Worm (Caenorhabditis elegans) whole organism, L4 larva: ENCODE results near the gene C07A9.9.

Source experiments
- F10B5.3 ChIP-seq: sonication (generic microtip); optimal IDR thresholded peaks from 2 replicates; lab custom pipeline; 2016; ENCODE audit warnings: mild to moderate bottlenecking, missing genetic modification characterization, missing compliant biosample characterization
- F37D6.2 ChIP-seq: sonication (generic microtip); optimal IDR thresholded peaks from 2 replicates; lab custom pipeline; 2016; ENCODE audit warnings: mild to moderate bottlenecking, missing genetic modification characterization, missing compliant biosample characterization
- F44E2.7 ChIP-seq: fragments of 200-800 bp; sonication (Bioruptor generic); IDR thresholded peaks from 2 replicates; pipeline ENCODE4 v2.1.2; 2022; ENCODE audit warnings: missing genetic modification characterization, missing compliant biosample characterization
- T26A8.4 ChIP-seq: fragments of 200-800 bp; sonication (Bioruptor generic); IDR thresholded peaks from 2 replicates; pipeline ENCODE4 v1.3.6; 2022; ENCODE audit warnings: missing genetic modification characterization, missing compliant biosample characterization
- ZK546.5 ChIP-seq, 2 experiments: sonication (generic microtip); optimal IDR thresholded peaks; 2 replicates each; lab custom pipeline; 2017; ENCODE audit warnings: missing biosample characterization in 2 of 2, missing genetic modification characterization in 2 of 2
- aha-1 ChIP-seq: fragments of 150-350 bp; peaks from one replicate; lab custom pipeline; 2014; ENCODE audit warnings: missing biosample characterization, missing genetic modification characterization
- ama-1 ChIP-seq: fragments of 150-350 bp; optimal IDR thresholded peaks from 2 replicates; lab custom pipeline; 2014; ENCODE audit warnings: inconsistent platforms, mixed read lengths
- ceh-44 ChIP-seq: fragments of 200-800 bp; sonication (Bioruptor generic); IDR thresholded peaks from 2 replicates; pipeline ENCODE4 v1.3.6; 2022; ENCODE audit warnings: missing genetic modification reagents, missing genetic modification characterization, missing compliant biosample characterization
- ceh-62 ChIP-seq: sonication (generic microtip); optimal IDR thresholded peaks from 2 replicates; lab custom pipeline; 2017; ENCODE audit warnings: missing biosample characterization, missing genetic modification characterization
- ceh-82 ChIP-seq: sonication (generic microtip); optimal IDR thresholded peaks from 2 replicates; lab custom pipeline; 2017; ENCODE audit warnings: missing biosample characterization, missing genetic modification characterization
- cey-2 ChIP-seq: sonication (generic microtip); optimal IDR thresholded peaks from 3 replicates; lab custom pipeline; 2017; ENCODE audit warnings: missing genetic modification characterization, mild to moderate bottlenecking, missing compliant biosample characterization, antibody characterized with exemption, borderline replicate concordance; ENCODE audit not compliant: insufficient read depth
- ctbp-1 ChIP-seq: fragments of 200-800 bp; sonication (Bioruptor generic); IDR thresholded peaks from 2 replicates; pipeline ENCODE4 v1.3.6; 2022; ENCODE audit warnings: missing genetic modification reagents, missing genetic modification characterization, missing compliant biosample characterization
- daf-16 ChIP-seq, 3 experiments: sonication (generic microtip); optimal IDR thresholded peaks; 2 replicates each; lab custom pipeline; 2016 to 2017; ENCODE audit warnings: missing genetic modification characterization in 3 of 3, missing genetic modification reagents in 3 of 3, mild to moderate bottlenecking in 2 of 3, missing compliant biosample characterization in 2 of 3, missing biosample characterization in 1 of 3, moderate library complexity in 1 of 3
- daf-19 ChIP-seq: fragments of 200-800 bp; sonication (Bioruptor generic); conservative IDR thresholded peaks from 2 replicates; pipeline ENCODE4 v1.3.6; 2022; ENCODE audit warnings: missing genetic modification characterization, missing compliant biosample characterization
- dmd-9 ChIP-seq: fragments of 200-800 bp; sonication (Bioruptor generic); IDR thresholded peaks from 2 replicates; pipeline ENCODE4 v1.3.6; 2022; ENCODE audit warnings: missing genetic modification reagents, missing genetic modification characterization, missing compliant biosample characterization
- egl-27 ChIP-seq: sonication (generic microtip); optimal IDR thresholded peaks from 3 replicates; lab custom pipeline; 2017; ENCODE audit warnings: missing biosample characterization, missing genetic modification reagents, missing genetic modification characterization
- fos-1 ChIP-seq: fragments of 150-350 bp; optimal IDR thresholded peaks from 2 replicates; lab custom pipeline; 2014; ENCODE audit warnings: missing biosample characterization, missing genetic modification characterization
- hlh-11 ChIP-seq: fragments of 200-800 bp; sonication (Bioruptor generic); optimal IDR thresholded peaks from 2 replicates; lab custom pipeline; 2018; ENCODE audit warnings: mild to moderate bottlenecking, missing genetic modification characterization, missing compliant biosample characterization
- hlh-30 ChIP-seq: sonication (generic microtip); optimal IDR thresholded peaks from 2 replicates; lab custom pipeline; 2017; ENCODE audit warnings: antibody characterized with exemption, mild to moderate bottlenecking, missing genetic modification characterization, missing compliant biosample characterization; ENCODE audit not compliant: insufficient read depth
- lim-7 ChIP-seq: fragments of 200-800 bp; sonication (Bioruptor generic); IDR thresholded peaks from 2 replicates; pipeline ENCODE4 v1.3.6; 2022; ENCODE audit warnings: missing genetic modification characterization, missing compliant biosample characterization
- lin-1 ChIP-seq: fragments of 200-800 bp; sonication (Bioruptor generic); IDR thresholded peaks from 2 replicates; pipeline ENCODE4 v1.3.6; 2022; ENCODE audit warnings: missing genetic modification reagents, missing genetic modification characterization, missing compliant biosample characterization
- lin-13 ChIP-seq: fragments of 150-350 bp; optimal IDR thresholded peaks from 2 replicates; lab custom pipeline; 2014; ENCODE audit warnings: missing biosample characterization, missing genetic modification reagents, missing genetic modification characterization
- lin-38 ChIP-seq: fragments of 200-800 bp; sonication (Bioruptor generic); IDR thresholded peaks from 2 replicates; pipeline ENCODE4 v1.3.6; 2022; ENCODE audit warnings: missing genetic modification reagents, missing genetic modification characterization, missing compliant biosample characterization
- lin-39 ChIP-seq: fragments of 150-350 bp; optimal IDR thresholded peaks from 2 replicates; lab custom pipeline; 2014; ENCODE audit warnings: missing biosample characterization, missing genetic modification reagents, missing genetic modification characterization
- lir-3 ChIP-seq: sonication (generic microtip); optimal IDR thresholded peaks from 2 replicates; lab custom pipeline; 2016; ENCODE audit warnings: mild to moderate bottlenecking, missing genetic modification characterization, missing compliant biosample characterization
- lsy-2 ChIP-seq, 2 experiments: fragments of 150-350 bp in 1 of 2; sonication (generic microtip) in 1 of 2; optimal IDR thresholded peaks; 2 replicates each; lab custom pipeline; 2014 to 2017; ENCODE audit warnings: missing biosample characterization in 2 of 2, missing genetic modification characterization in 2 of 2
- madf-9 ChIP-seq: fragments of 200-800 bp; sonication (Bioruptor generic); conservative IDR thresholded peaks from 2 replicates; pipeline ENCODE4 v1.3.6; 2022; ENCODE audit warnings: missing genetic modification reagents, missing genetic modification characterization, missing compliant biosample characterization
- mdl-1 ChIP-seq, 2 experiments: fragments of 150-350 bp in 1 of 2; sonication (generic microtip) in 1 of 2; optimal IDR thresholded peaks; 2 replicates each; lab custom pipeline; 2014 to 2017; ENCODE audit warnings: missing biosample characterization in 2 of 2, missing genetic modification characterization in 2 of 2
- mdt-29 ChIP-seq: fragments of 200-800 bp; sonication (Bioruptor generic); IDR thresholded peaks from 2 replicates; pipeline ENCODE4 v1.3.6; 2022; ENCODE audit warnings: missing genetic modification reagents, missing genetic modification characterization, missing compliant biosample characterization
- mep-1 ChIP-seq: fragments of 150-350 bp; sonication (generic microtip); optimal IDR thresholded peaks from 3 replicates; lab custom pipeline; 2014; ENCODE audit warnings: missing biosample characterization, missing genetic modification characterization
- nhr-102 ChIP-seq: sonication (generic microtip); optimal IDR thresholded peaks from 2 replicates; lab custom pipeline; 2016; ENCODE audit warnings: mild to moderate bottlenecking, missing genetic modification characterization, moderate library complexity, missing compliant biosample characterization
- nhr-111 ChIP-seq: fragments of 200-800 bp; sonication (Bioruptor generic); optimal IDR thresholded peaks from 2 replicates; lab custom pipeline; 2018; ENCODE audit warnings: mild to moderate bottlenecking, missing genetic modification characterization, missing compliant biosample characterization
- nhr-237 ChIP-seq: sonication (generic microtip); optimal IDR thresholded peaks from 2 replicates; lab custom pipeline; 2017; ENCODE audit warnings: missing biosample characterization, missing genetic modification characterization
- nhr-28 ChIP-seq: fragments of 150-350 bp; optimal IDR thresholded peaks from 2 replicates; lab custom pipeline; 2014; ENCODE audit warnings: missing biosample characterization, missing genetic modification characterization
- nhr-41 ChIP-seq: fragments of 200-800 bp; sonication (Bioruptor generic); IDR thresholded peaks from 2 replicates; pipeline ENCODE4 v1.3.6; 2022; ENCODE audit warnings: missing genetic modification reagents, missing genetic modification characterization, missing compliant biosample characterization
- nhr-48 ChIP-seq: sonication (generic microtip); optimal IDR thresholded peaks from 2 replicates; lab custom pipeline; 2016; ENCODE audit warnings: mild to moderate bottlenecking, missing genetic modification characterization, missing compliant biosample characterization
- nhr-76 ChIP-seq: fragments of 150-350 bp; optimal IDR thresholded peaks from 2 replicates; lab custom pipeline; 2014; ENCODE audit warnings: missing biosample characterization, missing genetic modification characterization
- pha-4 ChIP-seq, 2 experiments: fragments of 150-350 bp in 1 of 2; fragments of 200-800 bp in 1 of 2; sonication (Bioruptor generic) in 1 of 2; IDR thresholded peaks in 1 of 2; optimal IDR thresholded peaks in 1 of 2; 2 replicates each; pipeline versions ENCODE4 v1.3.6 to Lab custom; 2014 to 2022; ENCODE audit warnings: missing genetic modification characterization in 2 of 2, missing genetic modification reagents in 2 of 2, missing biosample characterization in 1 of 2, missing compliant biosample characterization in 1 of 2
- pqm-1 ChIP-seq: sonication (generic microtip); optimal IDR thresholded peaks from 2 replicates; lab custom pipeline; 2017; ENCODE audit warnings: missing biosample characterization, missing genetic modification characterization
- rbr-2 ChIP-seq: sonication (generic microtip); optimal IDR thresholded peaks from 2 replicates; lab custom pipeline; 2016; ENCODE audit warnings: missing genotype, missing genetic modification characterization, missing compliant biosample characterization
- saeg-2 ChIP-seq: fragments of 200-800 bp; sonication (Bioruptor generic); IDR thresholded peaks from 2 replicates; pipeline ENCODE4 v1.3.6; 2022; ENCODE audit warnings: missing genetic modification reagents, missing genetic modification characterization, missing compliant biosample characterization
- snpc-4 ChIP-seq: fragments of 150-350 bp; optimal IDR thresholded peaks from 2 replicates; lab custom pipeline; 2014; ENCODE audit warnings: missing biosample characterization, missing genetic modification characterization
- spr-1 ChIP-seq: sonication (generic microtip); optimal IDR thresholded peaks from 2 replicates; lab custom pipeline; 2016; ENCODE audit warnings: mild to moderate bottlenecking, missing genetic modification characterization, missing compliant biosample characterization
- spr-3 ChIP-seq: fragments of 200-800 bp; sonication (Bioruptor generic); optimal IDR thresholded peaks from 2 replicates; lab custom pipeline; 2018; ENCODE audit warnings: mild to moderate bottlenecking, missing genetic modification characterization, missing compliant biosample characterization
- tag-97 ChIP-seq: fragments of 200-800 bp; sonication (Bioruptor generic); IDR thresholded peaks from 2 replicates; pipeline ENCODE4 v1.3.6; 2022; ENCODE audit warnings: missing genetic modification characterization, missing compliant biosample characterization
- tra-1 ChIP-seq: fragments of 200-800 bp; sonication (Bioruptor generic); IDR thresholded peaks from 2 replicates; pipeline ENCODE4 v1.3.6; 2022; ENCODE audit warnings: missing genetic modification reagents, missing genetic modification characterization, missing compliant biosample characterization
- unc-39 ChIP-seq: sonication (generic microtip); optimal IDR thresholded peaks from 2 replicates; lab custom pipeline; 2017; ENCODE audit warnings: missing biosample characterization, missing genetic modification characterization
- vab-7 ChIP-seq: fragments of 200-800 bp; sonication (Bioruptor generic); IDR thresholded peaks from 2 replicates; pipeline ENCODE4 v1.3.6; 2022; ENCODE audit warnings: missing genetic modification reagents, missing genetic modification characterization, missing compliant biosample characterization
- zfp-2 ChIP-seq: sonication (generic microtip); optimal IDR thresholded peaks from 2 replicates; lab custom pipeline; 2016; ENCODE audit warnings: mild to moderate bottlenecking, missing genetic modification characterization, missing compliant biosample characterization
- zip-11 ChIP-seq: fragments of 200-800 bp; sonication (Bioruptor generic); IDR thresholded peaks from 2 replicates; pipeline ENCODE4 v1.3.6; 2022; ENCODE audit warnings: missing genetic modification characterization, missing compliant biosample characterization
- zip-2 ChIP-seq: fragments of 150-350 bp; optimal IDR thresholded peaks from 2 replicates; lab custom pipeline; 2014; ENCODE audit warnings: missing biosample characterization, missing genetic modification characterization

C07A9.9 gene

DNA sequence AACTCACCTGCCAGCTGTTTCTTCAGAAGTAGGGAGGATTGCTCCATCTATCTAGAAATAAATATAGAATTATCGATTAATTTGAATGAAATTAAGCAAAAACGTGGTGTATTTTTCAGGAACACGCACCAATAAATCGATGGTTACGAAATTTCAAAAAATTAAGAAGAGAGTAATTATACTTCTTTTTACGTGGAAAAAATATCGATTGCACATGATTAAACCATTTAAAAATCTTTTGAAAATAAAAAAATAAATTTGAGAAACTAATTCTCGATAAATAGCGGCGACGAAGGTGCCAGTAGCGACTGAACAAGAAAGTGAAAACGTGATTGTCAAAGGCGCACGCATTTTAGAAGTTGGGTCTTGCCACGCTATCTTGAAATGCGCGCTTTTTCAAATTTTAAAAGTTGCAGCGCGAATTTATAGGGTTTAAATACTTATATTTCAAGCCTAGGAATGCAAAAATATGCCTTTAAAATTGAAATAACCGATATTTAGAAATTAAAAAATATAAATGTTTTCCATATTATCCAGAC, 36.3 kb downstream of the C07A9.9 start, which contains the start of gene ubc-7 (continued):
- TF ChIP-seq cey-2 (tag; lab: Kevin White, UChicago) = no peak
- TF ChIP-seq rbr-2 (tag; lab: Kevin White, UChicago) = peak; percentile 52
- no peak for TF ChIP-seq daf-19 (GFP tag; lab: Robert Waterston, UW)
- no peak for TF ChIP-seq lin-39 (tag; lab: Kevin White, UChicago)
- no peak for TF ChIP-seq dmd-9 (GFP tag; lab: Robert Waterston, UW)
- no peak for TF ChIP-seq nhr-237 (tag; lab: Kevin White, UChicago)
- no peak for TF ChIP-seq ZK546.5 (tag; optimal IDR thresholded peaks at IDR 0.05; lab: Kevin White, UChicago)
- TF ChIP-seq lin-1 (GFP tag; lab: Robert Waterston, UW) = no peak
- TF ChIP-seq ceh-62 (tag; lab: Kevin White, UChicago) = no peak
- no peak for TF ChIP-seq F10B5.3
- TF ChIP-seq spr-3 (GFP tag; lab: Kevin White, UChicago) = no peak
- no peak for TF ChIP-seq unc-39 (tag; lab: Kevin White, UChicago)
- TF ChIP-seq nhr-102 (tag; lab: Kevin White, UChicago) = peak; percentile 21
- no peak for TF ChIP-seq mdt-29 (GFP tag; lab: Robert Waterston, UW)
- peak; percentile 24 for TF ChIP-seq nhr-28 (tag; lab: Kevin White, UChicago)
- peak in 1 of 2 experiments; percentile 90 for TF ChIP-seq mdl-1 (tag; optimal IDR thresholded peaks at IDR 0.05; lab: Kevin White, UChicago)
- no peak for TF ChIP-seq tra-1 (GFP tag; lab: Robert Waterston, UW)
- TF ChIP-seq zip-2 (tag; lab: Kevin White, UChicago) = no peak
- no peak for TF ChIP-seq ctbp-1
- no peak for TF ChIP-seq egl-27 (tag; lab: Kevin White, UChicago)
- TF ChIP-seq mep-1 (tag; lab: Kevin White, UChicago) = peak; percentile 85
- TF ChIP-seq T26A8.4 = peak; percentile 64
- TF ChIP-seq aha-1 (tag; lab: Kevin White, UChicago) = peak; percentile 92
- peak; percentile 53 for TF ChIP-seq ama-1 (lab: Kevin White, UChicago)
- no peak for TF ChIP-seq madf-9 (GFP tag; lab: Robert Waterston, UW)
- TF ChIP-seq zip-11 (GFP tag; lab: Robert Waterston, UW) = no peak
- no peak for TF ChIP-seq hlh-11 (tag; lab: Kevin White, UChicago)
- TF ChIP-seq snpc-4 (tag; lab: Kevin White, UChicago) = no peak
- TF ChIP-seq saeg-2 (GFP tag; lab: Robert Waterston, UW) = no peak
- TF ChIP-seq ceh-82 (tag; lab: Kevin White, UChicago) = no peak
- no peak for TF ChIP-seq nhr-41
- TF ChIP-seq zfp-2 = no peak
- no peak for TF ChIP-seq ceh-44 (GFP tag; lab: Robert Waterston, UW)
- TF ChIP-seq fos-1 = no peak
- no peak for TF ChIP-seq daf-16 (GFP tag; optimal IDR thresholded peaks at IDR 0.05; lab: Kevin White, UChicago)
- peak; percentile 62 for TF ChIP-seq daf-16 (tag; optimal IDR thresholded peaks at IDR 0.05; lab: Kevin White, UChicago)
- TF ChIP-seq F44E2.7 (GFP tag; lab: Robert Waterston, UW) = no peak
- peak; percentile 27 for TF ChIP-seq nhr-48
- peak; percentile 64 for TF ChIP-seq lin-13
- no peak for TF ChIP-seq vab-7
- no peak for TF ChIP-seq tag-97
- TF ChIP-seq lsy-2 (tag; optimal IDR thresholded peaks at IDR 0.05; lab: Kevin White, UChicago) = peak in 1 of 2 experiments; percentile 92
- no peak for TF ChIP-seq nhr-111 (GFP tag; lab: Kevin White, UChicago)
- 0 out of 2 replicates have a peak, but pooled peaks have one; percentile 35 for TF ChIP-seq pha-4 (GFP tag; IDR thresholded peaks at IDR 0.05; lab: Robert Waterston, UW)
- TF ChIP-seq pha-4 (tag; optimal IDR thresholded peaks at IDR 0.05; lab: Kevin White, UChicago) = peak; percentile 74
- peak; percentile 15 for TF ChIP-seq spr-1 (tag; lab: Kevin White, UChicago)
- TF ChIP-seq F37D6.2 = no peak
- TF ChIP-seq nhr-76 (tag; lab: Kevin White, UChicago) = no peak
- TF ChIP-seq lir-3 (tag; lab: Kevin White, UChicago) = no peak
- peak; percentile 98 for TF ChIP-seq hlh-30 (tag; lab: Kevin White, UChicago)
- TF ChIP-seq lin-38 (GFP tag; lab: Robert Waterston, UW) = peak; percentile 80
- TF ChIP-seq lim-7 (GFP tag; lab: Robert Waterston, UW) = no peak
- TF ChIP-seq pqm-1 = no peak
